Fruit fly (Drosophila melanogaster): ENCODE results near the gene SelR.
A peak's percentile ranks its signal among the peaks of the same experiment; 100 is the strongest.

SelR gene

dm6 chr3R:10856618-10857017 is 11.8 kb downstream of the SelR start, which contains the start of gene CG4570:
CG4570 (plus strand) TSS chr3R:10856807.
- TF ChIP-seq pum (GFP tag; optimal IDR thresholded peaks at IDR 0.05) (no peak), Lim3 (GFP tag; IDR thresholded peaks at IDR 0.05) (no peak), tx (GFP tag; optimal IDR thresholded peaks at IDR 0.05) (no peak), CG11504 (tag; optimal IDR thresholded peaks at IDR 0.05) (no peak), CG30431 (GFP tag; optimal IDR thresholded peaks at IDR 0.05) (no peak), zen (tag; optimal IDR thresholded peaks at IDR 0.05) (no peak), CG9932 (GFP tag; IDR thresholded peaks at IDR 0.05) (no peak), CG18476 (GFP tag; optimal IDR thresholded peaks at IDR 0.05) (no peak), mld (GFP tag; IDR thresholded peaks at IDR 0.05; ENCODE audit: partially characterized antibody) (no peak), crp (GFP tag; optimal IDR thresholded peaks at IDR 0.05) (peak in 1 of 2 experiments; percentile 76), wdn (GFP tag; IDR thresholded peaks at IDR 0.05) (no peak), sima (GFP tag; optimal IDR thresholded peaks at IDR 0.05) (no peak), Dp (GFP tag; optimal IDR thresholded peaks at IDR 0.05) (peak; percentile 7), gfzf (GFP tag; optimal IDR thresholded peaks at IDR 0.05) (peak; percentile 16), NC2β (GFP tag; optimal IDR thresholded peaks at IDR 0.05) (no peak), Fer3 (tag; optimal IDR thresholded peaks at IDR 0.05) (no peak), HLH3B (GFP tag; IDR thresholded peaks at IDR 0.05) (no peak), nerfin-1 (tag; optimal IDR thresholded peaks at IDR 0.05) (peak; percentile 83), trem (tag; optimal IDR thresholded peaks at IDR 0.05) (peak; percentile 48), fd64A (GFP tag; optimal IDR thresholded peaks at IDR 0.05) (no peak), D (optimal IDR thresholded peaks at IDR 0.05) (peak; percentile 13), D (GFP tag; optimal IDR thresholded peaks at IDR 0.05) (no peak), stwl (tag; optimal IDR thresholded peaks at IDR 0.05) (peak; percentile 5), Six4 (GFP tag; optimal IDR thresholded peaks at IDR 0.05) (no peak), HmgD (GFP tag; optimal IDR thresholded peaks at IDR 0.05) (no peak), HmgZ (tag; optimal IDR thresholded peaks at IDR 0.05) (no peak), TFAM (GFP tag; optimal IDR thresholded peaks at IDR 0.05) (no peak), Pdp1 (GFP tag; optimal IDR thresholded peaks at IDR 0.05) (no peak), CG18599 (GFP tag; optimal IDR thresholded peaks at IDR 0.05) (no peak), lilli (GFP tag; optimal IDR thresholded peaks at IDR 0.05) (no peak), kah (GFP tag; optimal IDR thresholded peaks at IDR 0.05) (no peak), CG6654 (GFP tag; optimal IDR thresholded peaks at IDR 0.05) (no peak), gce (GFP tag; IDR thresholded peaks at IDR 0.05) (no peak), Kr (GFP tag; optimal IDR thresholded peaks at IDR 0.05) (no peak), CkIIα-i1 (GFP tag; IDR thresholded peaks at IDR 0.05) (no peak), cad (GFP tag; optimal IDR thresholded peaks at IDR 0.05) (peak; percentile 62), CG13123 (GFP tag; optimal IDR thresholded peaks at IDR 0.05) (no peak), toy (GFP tag; IDR thresholded peaks at IDR 0.05) (no peak), phol (tag; optimal IDR thresholded peaks at IDR 0.05) (peak; percentile 74), CG4707 (GFP tag; optimal IDR thresholded peaks at IDR 0.05) (no peak), CG17328 (GFP tag; IDR thresholded peaks at IDR 0.05) (no peak), CG3065 (GFP tag; optimal IDR thresholded peaks at IDR 0.05) (no peak), MESR4 (GFP tag; optimal IDR thresholded peaks at IDR 0.05) (peak; percentile 29), seq (GFP tag; IDR thresholded peaks at IDR 0.05) (peak; percentile 14; the same call in 1 of the 2 replicates), YL-1 (GFP tag; optimal IDR thresholded peaks at IDR 0.05) (peak; percentile 33)

All from whole organism, embryonic.